Worm (Caenorhabditis elegans) whole organism, mixed stage, embryonic: ENCODE results near the gene pcn-1.

Experiments
- M03D4.4 ChIP-seq: sonication (generic microtip); optimal IDR thresholded peaks from 2 replicates; lab custom pipeline; 2017; ENCODE audit warnings: mild to moderate bottlenecking, missing genetic modification characterization, missing compliant biosample characterization
- bed-3 ChIP-seq: fragments of 200-800 bp; sonication (Bioruptor generic); optimal IDR thresholded peaks from 3 replicates; lab custom pipeline; 2018; ENCODE audit warnings: mild to moderate bottlenecking, missing genetic modification characterization, moderate library complexity, missing compliant biosample characterization
- blmp-1 ChIP-seq: fragments of 150-350 bp; optimal IDR thresholded peaks from 2 replicates; lab custom pipeline; 2014; ENCODE audit warnings: missing biosample characterization, missing genetic modification characterization
- ceh-39 ChIP-seq: fragments of 150-350 bp; optimal IDR thresholded peaks from 2 replicates; lab custom pipeline; 2014; ENCODE audit warnings: missing biosample characterization, missing genetic modification characterization
- ceh-43 ChIP-seq: fragments of 200-800 bp; sonication (Bioruptor generic); optimal IDR thresholded peaks from 2 replicates; lab custom pipeline; 2018; ENCODE audit warnings: mild to moderate bottlenecking, missing genetic modification characterization, moderate library complexity, missing compliant biosample characterization
- ceh-83 ChIP-seq: fragments of 200-800 bp; sonication (Bioruptor generic); optimal IDR thresholded peaks from 2 replicates; lab custom pipeline; 2018; ENCODE audit warnings: mild to moderate bottlenecking, missing genetic modification characterization, missing compliant biosample characterization
- ces-1 ChIP-seq: fragments of 150-350 bp; optimal IDR thresholded peaks from 2 replicates; lab custom pipeline; 2014; ENCODE audit warnings: missing biosample characterization, missing genetic modification reagents, missing genetic modification characterization
- cnd-1 ChIP-seq: fragments of 200-800 bp; sonication (Bioruptor generic); optimal IDR thresholded peaks from 2 replicates; lab custom pipeline; 2018; ENCODE audit warnings: mild to moderate bottlenecking, missing genetic modification characterization, missing compliant biosample characterization
- drap-1 ChIP-seq: fragments of 200-800 bp; sonication (Bioruptor generic); optimal IDR thresholded peaks from 3 replicates; lab custom pipeline; 2018; ENCODE audit warnings: mild to moderate bottlenecking, missing genetic modification characterization, missing compliant biosample characterization
- elt-1 ChIP-seq: sonication (generic microtip); optimal IDR thresholded peaks from 2 replicates; lab custom pipeline; 2017; ENCODE audit warnings: missing genetic modification characterization, mild to moderate bottlenecking, missing compliant biosample characterization, antibody characterized with exemption, moderate library complexity, borderline replicate concordance; ENCODE audit not compliant: insufficient read depth
- elt-3 ChIP-seq: fragments of 150-350 bp; optimal IDR thresholded peaks from 2 replicates; lab custom pipeline; 2014; ENCODE audit warnings: missing biosample characterization, missing genetic modification characterization
- flh-1 ChIP-seq: fragments of 200-800 bp; sonication (Bioruptor generic); optimal IDR thresholded peaks from 2 replicates; lab custom pipeline; 2018; ENCODE audit warnings: mild to moderate bottlenecking, missing genetic modification characterization, moderate library complexity, missing compliant biosample characterization
- hlh-1 ChIP-seq: fragments of 150-350 bp; optimal IDR thresholded peaks from 2 replicates; lab custom pipeline; 2014; ENCODE audit warnings: missing biosample characterization, missing genetic modification reagents, missing genetic modification characterization
- lin-13 ChIP-seq: fragments of 150-350 bp; optimal IDR thresholded peaks from 2 replicates; lab custom pipeline; 2014; ENCODE audit warnings: missing biosample characterization, missing genetic modification characterization
- lin-32 ChIP-seq: fragments of 200-800 bp; sonication (Bioruptor generic); optimal IDR thresholded peaks from 2 replicates; lab custom pipeline; 2018; ENCODE audit warnings: mild to moderate bottlenecking, missing genetic modification characterization, missing compliant biosample characterization
- lsy-2 ChIP-seq: fragments of 150-350 bp; optimal IDR thresholded peaks from 2 replicates; lab custom pipeline; 2014; ENCODE audit warnings: missing biosample characterization, missing genetic modification characterization
- mab-5 ChIP-seq: fragments of 150-350 bp; optimal IDR thresholded peaks from 2 replicates; lab custom pipeline; 2014; ENCODE audit warnings: missing biosample characterization, missing genetic modification characterization
- mep-1 ChIP-seq: fragments of 150-350 bp; optimal IDR thresholded peaks from 2 replicates; lab custom pipeline; 2017; ENCODE audit warnings: missing biosample characterization, missing genetic modification reagents, missing genetic modification characterization, inconsistent platforms
- mls-2 ChIP-seq: sonication (generic microtip); optimal IDR thresholded peaks from 2 replicates; lab custom pipeline; 2016; ENCODE audit warnings: mild to moderate bottlenecking, missing genetic modification characterization, moderate library complexity, missing compliant biosample characterization
- nhr-12 ChIP-seq: fragments of 150-350 bp; optimal IDR thresholded peaks from 2 replicates; lab custom pipeline; 2014; ENCODE audit warnings: missing biosample characterization, missing genetic modification characterization
- nhr-2 ChIP-seq: fragments of 150-350 bp; optimal IDR thresholded peaks from 2 replicates; lab custom pipeline; 2014; ENCODE audit warnings: missing biosample characterization, missing genetic modification characterization
- nhr-237 ChIP-seq: fragments of 150-350 bp; optimal IDR thresholded peaks from 2 replicates; lab custom pipeline; 2014; ENCODE audit warnings: missing biosample characterization, missing genetic modification characterization
- nhr-28 ChIP-seq: fragments of 150-350 bp; optimal IDR thresholded peaks from 2 replicates; lab custom pipeline; 2014; ENCODE audit warnings: missing biosample characterization, missing genetic modification characterization
- nhr-76 ChIP-seq: sonication (generic microtip); optimal IDR thresholded peaks from 2 replicates; lab custom pipeline; 2017; ENCODE audit warnings: missing biosample characterization, missing genetic modification characterization
- pha-4 ChIP-seq: fragments of 150-350 bp; optimal IDR thresholded peaks from 2 replicates; lab custom pipeline; 2018; ENCODE audit warnings: missing biosample characterization, missing genetic modification reagents, missing genetic modification characterization
- sem-2 ChIP-seq: fragments of 200-800 bp; sonication (Bioruptor generic); optimal IDR thresholded peaks from 2 replicates; lab custom pipeline; 2018; ENCODE audit warnings: mild to moderate bottlenecking, missing genetic modification characterization, missing compliant biosample characterization
- snpc-4 ChIP-seq: fragments of 150-350 bp; optimal IDR thresholded peaks from 2 replicates; lab custom pipeline; 2014; ENCODE audit warnings: missing biosample characterization, missing genetic modification characterization
- sptf-1 ChIP-seq: sonication (generic microtip); optimal IDR thresholded peaks from 2 replicates; lab custom pipeline; 2017; ENCODE audit warnings: mild to moderate bottlenecking, missing genetic modification characterization, moderate library complexity, missing compliant biosample characterization
- tbx-8 ChIP-seq: fragments of 200-800 bp; sonication (Bioruptor generic); optimal IDR thresholded peaks from 2 replicates; lab custom pipeline; 2018; ENCODE audit warnings: mild to moderate bottlenecking, missing genetic modification characterization, moderate library complexity, missing compliant biosample characterization
- unc-120 ChIP-seq: sonication (generic microtip); optimal IDR thresholded peaks from 2 replicates; lab custom pipeline; 2017; ENCODE audit warnings: missing genetic modification characterization, missing compliant biosample characterization; ENCODE audit not compliant: poor library complexity, severe bottlenecking
- unc-39 ChIP-seq: fragments of 150-350 bp; optimal IDR thresholded peaks from 2 replicates; lab custom pipeline; 2014; ENCODE audit warnings: missing biosample characterization, missing genetic modification characterization
- unc-62 ChIP-seq: fragments of 150-350 bp; optimal IDR thresholded peaks from 2 replicates; lab custom pipeline; 2014; ENCODE audit warnings: missing biosample characterization, missing genetic modification reagents, missing genetic modification characterization
- zip-8 ChIP-seq: fragments of 150-350 bp; optimal IDR thresholded peaks from 2 replicates; lab custom pipeline; 2014; ENCODE audit warnings: missing biosample characterization, missing genetic modification characterization

Gene pcn-1

DNA sequence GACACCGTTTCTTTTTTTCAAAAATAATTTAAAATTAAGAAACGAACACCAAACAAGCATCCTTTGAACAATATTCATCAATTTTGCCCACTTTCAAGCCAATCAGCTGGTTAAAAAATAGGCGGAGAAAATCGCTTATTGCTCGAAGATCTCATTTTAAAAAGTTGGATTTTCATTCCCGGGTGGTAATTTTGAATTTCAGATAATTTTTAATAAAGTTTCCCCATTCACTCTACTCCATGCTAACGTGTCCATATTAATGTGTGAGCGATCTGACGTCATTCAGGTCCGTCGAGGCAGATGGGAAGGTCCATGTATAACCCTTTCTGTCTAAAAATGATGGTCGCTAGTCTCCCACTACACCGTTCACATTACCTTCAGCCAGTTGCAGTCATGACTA lies 19.2 kb upstream of the pcn-1 start, which contains the start of gene fbxb-55:
Gene fbxb-55 (plus strand): TSS at position 301 of the 400 bp plus-strand sequence.
- TF ChIP-seq blmp-1 (tag; lab: Kevin White, UChicago) (no peak), ces-1 (GFP tag; lab: Kevin White, UChicago) (no peak), lin-13 (tag; lab: Kevin White, UChicago) (no peak), snpc-4 (tag; lab: Kevin White, UChicago) (no peak), lin-32 (GFP tag; lab: Kevin White, UChicago) (no peak), nhr-76 (no peak), ceh-43 (GFP tag; lab: Kevin White, UChicago) (no peak), nhr-28 (tag; lab: Kevin White, UChicago) (no peak), unc-39 (no peak), sptf-1 (tag; lab: Kevin White, UChicago) (no peak), unc-62 (no peak), flh-1 (GFP tag; lab: Kevin White, UChicago) (no peak), drap-1 (GFP tag; lab: Kevin White, UChicago) (no peak)

DNA sequence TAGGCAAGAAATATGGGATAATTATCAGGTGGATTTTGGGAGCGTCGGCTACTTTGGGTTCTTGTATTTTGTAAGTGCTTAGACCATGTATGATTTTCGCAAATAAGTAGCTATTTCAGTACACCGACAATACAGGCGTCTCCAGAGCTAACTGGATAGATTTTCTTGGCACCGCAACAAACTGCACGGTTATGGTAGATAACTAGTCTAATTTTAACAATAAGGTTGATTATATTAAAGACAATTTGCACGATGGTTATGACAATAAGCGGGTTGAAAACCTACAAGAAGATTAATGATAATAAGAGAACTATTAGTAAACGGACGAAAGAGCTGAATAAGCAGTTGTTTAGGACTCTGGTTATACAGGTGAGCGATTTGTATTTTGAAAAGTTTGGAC lies 18.1 kb upstream of the pcn-1 start:
- no peak for TF ChIP-seq mls-2 (tag; lab: Kevin White, UChicago)
- TF ChIP-seq zip-8 (tag; lab: Kevin White, UChicago): no peak
- TF ChIP-seq snpc-4 (tag; lab: Kevin White, UChicago): no peak
- TF ChIP-seq tbx-8 (GFP tag; lab: Kevin White, UChicago): no peak
- TF ChIP-seq nhr-237 (tag; lab: Kevin White, UChicago): no peak
- no peak for TF ChIP-seq cnd-1 (tag; lab: Kevin White, UChicago)
- no peak for TF ChIP-seq hlh-1 (tag; lab: Kevin White, UChicago)
- no peak for TF ChIP-seq elt-3 (tag; lab: Kevin White, UChicago)
- TF ChIP-seq sptf-1 (tag; lab: Kevin White, UChicago): no peak
- no peak for TF ChIP-seq ceh-43 (GFP tag; lab: Kevin White, UChicago)
- TF ChIP-seq unc-62: no peak
- TF ChIP-seq lsy-2 (tag; lab: Kevin White, UChicago): no peak
- TF ChIP-seq M03D4.4 (tag; lab: Kevin White, UChicago): no peak
- TF ChIP-seq elt-1 (tag; lab: Kevin White, UChicago): no peak
- no peak for TF ChIP-seq bed-3
- no peak for TF ChIP-seq sem-2 (GFP tag; lab: Kevin White, UChicago)
- TF ChIP-seq ceh-83: no peak
- TF ChIP-seq pha-4: no peak
- no peak for TF ChIP-seq drap-1 (GFP tag; lab: Kevin White, UChicago)

DNA sequence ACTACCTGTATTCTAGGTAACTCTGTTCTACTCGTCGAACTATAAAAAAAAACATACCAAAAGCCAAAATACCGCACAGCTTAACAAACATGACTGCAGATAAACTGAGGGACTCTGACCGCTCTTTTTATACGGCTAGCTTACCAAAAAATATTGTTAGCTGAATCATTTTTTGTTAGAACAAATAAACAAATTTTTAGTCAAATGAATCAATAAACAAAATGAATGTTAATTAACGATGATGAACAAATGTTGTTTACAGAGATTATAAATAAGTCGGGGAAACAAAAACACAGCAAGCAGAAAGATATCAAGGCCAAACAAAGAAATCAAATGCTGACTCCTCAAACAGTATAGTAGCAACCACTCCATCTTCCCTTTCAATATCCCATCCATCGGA lies 14.3 kb upstream of the pcn-1 start, which contains the start of gene ilys-6:
Gene ilys-6 (minus strand): TSS at position 101 of the 400 bp plus-strand sequence.
- TF ChIP-seq snpc-4 (tag; lab: Kevin White, UChicago) (no peak), unc-62 (no peak), elt-1 (tag; lab: Kevin White, UChicago) (no peak), ceh-83 (no peak)

DNA sequence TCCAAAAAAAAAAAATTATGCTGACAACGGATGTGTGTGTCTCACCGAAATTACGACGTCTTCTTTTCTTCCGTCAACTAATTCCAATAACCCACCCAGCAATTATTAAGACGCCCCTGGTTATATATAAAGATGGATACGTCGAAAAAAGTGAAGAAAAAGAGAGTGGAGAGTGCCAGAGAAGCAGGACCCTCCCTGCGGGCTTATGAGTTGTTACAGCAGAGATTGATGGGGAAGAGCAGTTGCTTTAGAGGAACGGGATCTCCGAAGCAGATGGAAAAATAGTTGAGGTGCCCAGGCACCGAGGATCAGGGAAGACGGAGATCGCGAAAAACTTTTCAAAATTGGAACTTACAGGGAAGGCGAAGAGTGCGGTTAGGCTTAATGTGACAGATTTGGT lies 6.0 kb upstream of the pcn-1 start:
- TF ChIP-seq unc-62 (peak; percentile 30), zip-8 (tag; lab: Kevin White, UChicago) (no peak), unc-120 (tag; lab: Kevin White, UChicago) (peak; percentile 30), lin-13 (tag; lab: Kevin White, UChicago) (no peak), hlh-1 (tag; lab: Kevin White, UChicago) (peak; percentile 84), nhr-2 (tag; lab: Kevin White, UChicago) (no peak)

DNA sequence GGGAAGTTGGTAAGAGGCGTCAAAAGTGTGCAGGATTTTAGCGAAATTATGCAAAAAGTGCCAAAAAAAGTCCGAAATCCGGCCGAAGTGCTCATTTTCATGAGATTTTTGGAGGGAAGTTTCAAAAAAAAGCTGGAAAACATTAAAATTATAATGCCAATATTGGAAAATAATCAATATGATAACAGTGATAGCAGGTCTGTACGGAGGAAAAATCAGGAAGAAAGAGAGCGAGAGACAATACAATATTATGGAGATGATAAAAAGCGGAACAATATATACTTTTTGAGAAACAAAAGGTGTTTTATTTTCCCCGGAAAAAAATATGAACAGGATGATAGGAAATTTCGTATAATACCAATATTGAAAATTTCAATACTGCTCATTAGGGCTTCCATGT lies 4.2 kb upstream of the pcn-1 start:
- no peak for TF ChIP-seq ceh-39 (tag; lab: Kevin White, UChicago)
- no peak for TF ChIP-seq mab-5 (tag; lab: Kevin White, UChicago)
- no peak for TF ChIP-seq elt-1 (tag; lab: Kevin White, UChicago)
- TF ChIP-seq ces-1 (GFP tag; lab: Kevin White, UChicago): no peak
- TF ChIP-seq nhr-237 (tag; lab: Kevin White, UChicago): no peak
- TF ChIP-seq mls-2 (tag; lab: Kevin White, UChicago): no peak
- no peak for TF ChIP-seq tbx-8 (GFP tag; lab: Kevin White, UChicago)
- no peak for TF ChIP-seq nhr-2 (tag; lab: Kevin White, UChicago)
- no peak for TF ChIP-seq nhr-12
- no peak for TF ChIP-seq unc-120 (tag; lab: Kevin White, UChicago)
- TF ChIP-seq mep-1 (tag; lab: Kevin White, UChicago): no peak
